Fruit fly (Drosophila melanogaster): ENCODE results near the gene CG42816.

DNA sequence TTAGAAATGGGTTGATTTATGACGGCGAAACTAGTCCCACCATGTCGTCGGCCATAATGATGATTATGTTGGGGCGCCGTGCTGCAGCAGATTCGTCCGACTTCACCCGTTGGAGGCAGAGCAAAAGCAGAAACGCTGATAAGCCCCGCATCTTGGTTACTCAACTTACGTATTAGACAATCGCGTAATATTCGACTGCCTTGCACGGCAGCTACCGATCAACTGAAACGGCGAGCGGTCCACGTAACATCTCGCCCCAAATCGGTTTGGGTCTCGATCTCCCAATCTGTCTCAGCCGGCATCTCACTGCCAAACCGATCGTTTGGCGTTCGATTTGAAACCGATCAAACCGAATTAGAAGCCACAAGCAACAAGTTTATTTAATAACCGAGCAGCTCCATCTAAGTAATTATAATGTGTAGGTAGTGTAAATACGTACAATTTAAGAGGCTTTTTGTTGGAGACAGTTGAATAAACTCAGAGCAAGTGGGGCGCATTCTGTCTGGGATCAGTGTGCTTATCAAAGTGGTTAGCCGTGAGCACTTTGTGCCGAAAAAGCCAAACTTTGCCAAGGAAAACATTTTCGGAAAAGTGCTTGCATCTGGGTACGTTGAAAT lies 11.3 kb upstream of the CG42816 start, which contains the start of gene CG32191:
- TF ChIP-seq kah (GFP tag; optimal IDR thresholded peaks at IDR 0.05): no peak
- TF ChIP-seq CG16863 (GFP tag; optimal IDR thresholded peaks at IDR 0.05): no peak
- no peak for TF ChIP-seq ro (GFP tag; IDR thresholded peaks at IDR 0.05)
- no peak for TF ChIP-seq lov (optimal IDR thresholded peaks at IDR 0.05)
- no peak for TF ChIP-seq lov (GFP tag; IDR thresholded peaks at IDR 0.05)
- TF ChIP-seq CG12659 (GFP tag; optimal IDR thresholded peaks at IDR 0.05): no peak
- TF ChIP-seq zfh1 (GFP tag; IDR thresholded peaks at IDR 0.05): no peak
- no peak for TF ChIP-seq CG2202 (tag; optimal IDR thresholded peaks at IDR 0.05)
- no peak for TF ChIP-seq phol (tag; optimal IDR thresholded peaks at IDR 0.05)
- no peak for TF ChIP-seq tup (GFP tag; optimal IDR thresholded peaks at IDR 0.05)
- TF ChIP-seq mirr (GFP tag; optimal IDR thresholded peaks at IDR 0.05): peak; percentile 44
- no peak for TF ChIP-seq CG18619 (GFP tag; optimal IDR thresholded peaks at IDR 0.05)
- TF ChIP-seq tap (tag; optimal IDR thresholded peaks at IDR 0.05): no peak

Data from whole organism, embryonic.